Fruit fly (Drosophila melanogaster) whole organism, embryonic: ENCODE data around the gene Rtca.

ENCODE experiments used
- Blimp-1 ChIP-seq: fragments of 200-800 bp; sonication (Bioruptor generic); optimal IDR thresholded peaks from 3 replicates; lab custom pipeline; 2018; ENCODE audit warnings: missing biosample characterization, missing genetic modification characterization, mild to moderate bottlenecking, moderate library complexity, missing genetic modification reagents
- CG10565 ChIP-seq: fragments of 200-800 bp; sonication (Bioruptor generic); optimal IDR thresholded peaks from 3 replicates; lab custom pipeline; 2016; ENCODE audit warnings: missing biosample characterization, mild to moderate bottlenecking, missing genetic modification characterization
- CG11695 ChIP-seq: fragments of 200-800 bp; sonication (Bioruptor generic); IDR thresholded peaks from 3 replicates; pipeline ENCODE4 v1.3.6; 2022; ENCODE audit warnings: missing biosample characterization, missing genetic modification characterization
- CG12071 ChIP-seq: fragments of 200-800 bp; sonication (Bioruptor generic); optimal IDR thresholded peaks from 3 replicates; lab custom pipeline; 2018; ENCODE audit warnings: missing biosample characterization, mild to moderate bottlenecking, missing genetic modification characterization
- CG12236 ChIP-seq: fragments of 200-800 bp; sonication (Bioruptor generic); optimal IDR thresholded peaks from 2 replicates; lab custom pipeline; 2016; ENCODE audit warnings: missing biosample characterization, missing genetic modification characterization
- CG17385 ChIP-seq: fragments of 200-800 bp; sonication (Bioruptor generic); optimal IDR thresholded peaks from 3 replicates; lab custom pipeline; 2018; ENCODE audit warnings: missing biosample characterization, mild to moderate bottlenecking, missing genetic modification characterization
- CG17612 ChIP-seq: fragments of 200-800 bp; sonication (Bioruptor generic); IDR thresholded peaks from 2 replicates; pipeline ENCODE4 v1.3.6; 2022; ENCODE audit warnings: missing biosample characterization, missing genetic modification characterization
- CG17802 ChIP-seq: fragments of 200-800 bp; sonication (Bioruptor generic); optimal IDR thresholded peaks from 2 replicates; lab custom pipeline; 2018; ENCODE audit warnings: missing biosample characterization, mild to moderate bottlenecking, missing genetic modification characterization, moderate library complexity
- CG18764 ChIP-seq: fragments of 200-800 bp; sonication (Bioruptor generic); optimal IDR thresholded peaks from 3 replicates; lab custom pipeline; 2016; ENCODE audit warnings: missing biosample characterization, missing genetic modification characterization
- CG2116 ChIP-seq: fragments of 200-800 bp; sonication (Bioruptor generic); optimal IDR thresholded peaks from 3 replicates; lab custom pipeline; 2018; ENCODE audit warnings: missing biosample characterization, mild to moderate bottlenecking, missing genetic modification characterization
- CG2129 ChIP-seq: fragments of 200-800 bp; sonication (Bioruptor generic); IDR thresholded peaks from 2 replicates; pipeline ENCODE4 v1.3.6; 2022; ENCODE audit warnings: missing biosample characterization, missing genetic modification characterization; ENCODE audit not compliant: partially characterized antibody
- CG2875 ChIP-seq: fragments of 200-800 bp; sonication (Bioruptor generic); optimal IDR thresholded peaks from 2 replicates; lab custom pipeline; 2017; ENCODE audit warnings: missing biosample characterization, mild to moderate bottlenecking, missing genetic modification characterization, missing genetic modification reagents
- CG30431 ChIP-seq: fragments of 200-800 bp; sonication (Bioruptor generic); optimal IDR thresholded peaks from 2 replicates; lab custom pipeline; 2017; ENCODE audit warnings: missing biosample characterization, missing genetic modification characterization
- CG33213 ChIP-seq: fragments of 200-800 bp; sonication (Bioruptor generic); optimal IDR thresholded peaks from 3 replicates; lab custom pipeline; 2016; ENCODE audit warnings: missing biosample characterization, missing genetic modification characterization
- CG4404 ChIP-seq: fragments of 200-800 bp; sonication (Bioruptor generic); IDR thresholded peaks from 2 replicates; pipeline ENCODE4 v1.3.6; 2022; ENCODE audit warnings: missing biosample characterization, missing genetic modification characterization
- CG6765 ChIP-seq: fragments of 200-800 bp; sonication (Bioruptor generic); optimal IDR thresholded peaks from 3 replicates; lab custom pipeline; 2017; ENCODE audit warnings: missing biosample characterization, mild to moderate bottlenecking, missing genetic modification characterization
- CG9437 ChIP-seq: fragments of 200-800 bp; sonication (Bioruptor generic); optimal IDR thresholded peaks from 2 replicates; lab custom pipeline; 2018; ENCODE audit warnings: missing biosample characterization, mild to moderate bottlenecking, missing genetic modification characterization
- Dbx ChIP-seq: fragments of 200-800 bp; sonication (Bioruptor generic); IDR thresholded peaks from 3 replicates; pipeline ENCODE4 v1.3.6; 2022; ENCODE audit warnings: missing biosample characterization, missing genetic modification characterization
- Dek ChIP-seq: fragments of 200-800 bp; sonication (Bioruptor generic); optimal IDR thresholded peaks from 3 replicates; lab custom pipeline; 2019; ENCODE audit warnings: missing biosample characterization, mild to moderate bottlenecking, missing genetic modification characterization, moderate library complexity
- Dip2 ChIP-seq: fragments of 200-800 bp; sonication (Bioruptor generic); IDR thresholded peaks from 2 replicates; pipeline ENCODE4 v1.3.6; 2022; ENCODE audit warnings: missing biosample characterization, missing genetic modification characterization
- Doc2 ChIP-seq: fragments of 200-800 bp; sonication (Bioruptor generic); IDR thresholded peaks from 2 replicates; pipeline ENCODE4 v1.3.6; 2022; ENCODE audit warnings: missing biosample characterization, missing genetic modification characterization
- Hmr ChIP-seq: fragments of 200-800 bp; sonication (Bioruptor generic); optimal IDR thresholded peaks from 3 replicates; lab custom pipeline; 2017; ENCODE audit warnings: mild to moderate bottlenecking, missing biosample characterization, missing genetic modification reagents, missing genetic modification characterization
- Hr78 ChIP-seq, 2 experiments: fragments of 200-800 bp in 1 of 2; fragments of >200 bp in 1 of 2; sonication (Bioruptor generic) in 1 of 2; optimal IDR thresholded peaks; 2 replicates each; lab custom pipeline; 2017 to 2019; ENCODE audit warnings: missing biosample characterization in 2 of 2, missing genetic modification characterization in 2 of 2, mild to moderate bottlenecking in 1 of 2, moderate library complexity in 1 of 2
- Lim3 ChIP-seq: fragments of 200-800 bp; sonication (Bioruptor generic); IDR thresholded peaks from 2 replicates; pipeline ENCODE4 v1.3.6; 2022; ENCODE audit warnings: missing biosample characterization, missing genetic modification characterization
- Mrtf ChIP-seq: fragments of 200-800 bp; sonication (Bioruptor generic); IDR thresholded peaks from 3 replicates; pipeline ENCODE4 v1.3.6; 2022; ENCODE audit warnings: missing biosample characterization, missing genetic modification characterization
- Myb ChIP-seq: fragments of 200-800 bp; sonication (Bioruptor generic); optimal IDR thresholded peaks from 2 replicates; lab custom pipeline; 2016; ENCODE audit warnings: missing biosample characterization, missing genetic modification characterization
- Nf-YA ChIP-seq: fragments of 200-800 bp; sonication (Bioruptor generic); IDR thresholded peaks from 2 replicates; pipeline ENCODE4 v1.3.6; 2022; ENCODE audit warnings: missing biosample characterization, missing genetic modification characterization
- PHDP ChIP-seq: fragments of 200-800 bp; sonication (Bioruptor generic); optimal IDR thresholded peaks from 3 replicates; lab custom pipeline; 2018; ENCODE audit warnings: missing biosample characterization, mild to moderate bottlenecking, missing genetic modification characterization, moderate library complexity
- Sox100B ChIP-seq: fragments of 200-800 bp; sonication (Bioruptor generic); optimal IDR thresholded peaks from 3 replicates; lab custom pipeline; 2018; ENCODE audit warnings: missing biosample characterization, mild to moderate bottlenecking, missing genetic modification characterization
- Sox102F ChIP-seq: fragments of 200-800 bp; sonication (Bioruptor generic); optimal IDR thresholded peaks from 2 replicates; lab custom pipeline; 2018; ENCODE audit warnings: missing biosample characterization, mild to moderate bottlenecking, missing genetic modification characterization, moderate library complexity
- amos ChIP-seq: fragments of 200-800 bp; sonication (Bioruptor generic); IDR thresholded peaks from 2 replicates; pipeline ENCODE4 v1.3.6; 2022; ENCODE audit warnings: missing biosample characterization, missing genetic modification characterization; ENCODE audit not compliant: partially characterized antibody
- az2 ChIP-seq: fragments of 200-800 bp; sonication (Bioruptor generic); optimal IDR thresholded peaks from 3 replicates; lab custom pipeline; 2016; ENCODE audit warnings: missing biosample characterization, missing genetic modification characterization
- bcd ChIP-seq: fragments of 200-800 bp; sonication (Bioruptor generic); optimal IDR thresholded peaks from 2 replicates; lab custom pipeline; 2017; ENCODE audit warnings: missing biosample characterization, mild to moderate bottlenecking, missing genetic modification characterization
- croc ChIP-seq: fragments of 200-800 bp; sonication (Bioruptor generic); conservative IDR thresholded peaks from 3 replicates; pipeline ENCODE4 v1.3.6; 2022; ENCODE audit warnings: missing biosample characterization, missing genetic modification characterization
- cwo ChIP-seq: fragments of 200-800 bp; sonication (Bioruptor generic); optimal IDR thresholded peaks from 3 replicates; lab custom pipeline; 2017; ENCODE audit warnings: missing biosample characterization, missing genetic modification characterization, mild to moderate bottlenecking, moderate library complexity, missing genetic modification reagents
- dm ChIP-seq: fragments of 200-800 bp; sonication (Bioruptor generic); optimal IDR thresholded peaks from 3 replicates; lab custom pipeline; 2016; ENCODE audit warnings: missing biosample characterization, missing genetic modification characterization
- dmrt11E ChIP-seq: fragments of 200-800 bp; sonication (Bioruptor generic); optimal IDR thresholded peaks from 3 replicates; lab custom pipeline; 2018; ENCODE audit warnings: missing biosample characterization, mild to moderate bottlenecking, missing genetic modification characterization, moderate library complexity
- dysf ChIP-seq: fragments of 200-800 bp; sonication (Bioruptor generic); IDR thresholded peaks from 3 replicates; pipeline ENCODE4 v1.3.6; 2022; ENCODE audit warnings: missing biosample characterization, missing genetic modification characterization
- gce ChIP-seq: fragments of 200-800 bp; sonication (Bioruptor generic); IDR thresholded peaks from 3 replicates; pipeline ENCODE4 v1.3.6; 2022; ENCODE audit warnings: missing biosample characterization, missing genetic modification characterization
- jigr1 ChIP-seq: fragments of 200-800 bp; sonication (Bioruptor generic); IDR thresholded peaks from 3 replicates; pipeline ENCODE4 v1.3.6; 2022; ENCODE audit warnings: missing biosample characterization, missing genetic modification characterization
- klu ChIP-seq: fragments of 200-800 bp; sonication (Bioruptor generic); IDR thresholded peaks from 2 replicates; pipeline ENCODE4 v1.3.6; 2022; ENCODE audit warnings: missing biosample characterization, missing genetic modification characterization
- kni ChIP-seq: fragments of 200-800 bp; sonication (Bioruptor generic); optimal IDR thresholded peaks from 3 replicates; lab custom pipeline; 2017; ENCODE audit warnings: mild to moderate bottlenecking, missing biosample characterization, missing genetic modification reagents, missing genetic modification characterization
- pita ChIP-seq: fragments of 200-800 bp; sonication (Bioruptor generic); optimal IDR thresholded peaks from 2 replicates; lab custom pipeline; 2017; ENCODE audit warnings: missing biosample characterization, mild to moderate bottlenecking, missing genetic modification characterization
- pnt ChIP-seq: fragments of 200-800 bp; sonication (Bioruptor generic); optimal IDR thresholded peaks from 3 replicates; lab custom pipeline; 2016; ENCODE audit warnings: missing biosample characterization, missing genetic modification characterization
- pzg ChIP-seq: fragments of 200-800 bp; sonication (Bioruptor generic); optimal IDR thresholded peaks from 3 replicates; lab custom pipeline; 2018; ENCODE audit warnings: missing biosample characterization, mild to moderate bottlenecking, missing genetic modification characterization, moderate library complexity
- rib ChIP-seq: fragments of 200-800 bp; sonication (Bioruptor generic); IDR thresholded peaks from 2 replicates; pipeline ENCODE4 v1.3.6; 2022; ENCODE audit warnings: missing biosample characterization, missing genetic modification characterization
- slbo ChIP-seq: fragments of 200-800 bp; sonication (Bioruptor generic); IDR thresholded peaks from 2 replicates; pipeline ENCODE4 v1.3.6; 2022; ENCODE audit warnings: missing biosample characterization, missing genetic modification characterization
- sqz ChIP-seq: fragments of 200-800 bp; sonication (Bioruptor generic); optimal IDR thresholded peaks from 3 replicates; lab custom pipeline; 2018; ENCODE audit warnings: missing biosample characterization, mild to moderate bottlenecking, missing genetic modification characterization
- tgo ChIP-seq: fragments of 200-800 bp; sonication (Bioruptor generic); IDR thresholded peaks from 3 replicates; pipeline ENCODE4 v1.3.6; 2022; ENCODE audit warnings: missing biosample characterization, missing genetic modification characterization
- toy ChIP-seq: fragments of 200-800 bp; sonication (Bioruptor generic); IDR thresholded peaks from 2 replicates; pipeline ENCODE4 v1.3.6; 2022; ENCODE audit warnings: missing biosample characterization, missing genetic modification characterization
- wek ChIP-seq: fragments of 200-800 bp; sonication (Bioruptor generic); optimal IDR thresholded peaks from 3 replicates; lab custom pipeline; 2018; ENCODE audit warnings: missing biosample characterization, mild to moderate bottlenecking, missing genetic modification characterization, moderate library complexity

Rtca gene

dm6 chrX:2061119-2061518 is 11.1 kb upstream of the Rtca start (continued):
- TF ChIP-seq toy (GFP tag; lab: Robert Waterston, UW) (no peak), jigr1 (GFP tag; lab: Robert Waterston, UW) (no peak), Lim3 (GFP tag; lab: Robert Waterston, UW) (no peak), CG17612 (GFP tag; lab: Robert Waterston, UW) (no peak), tgo (GFP tag; lab: Robert Waterston, UW) (no peak), wek (GFP tag; lab: Kevin White, UChicago) (peak; percentile 50), Dek (tag; lab: Kevin White, UChicago) (peak; percentile 38), Dip2 (GFP tag; lab: Robert Waterston, UW) (no peak), rib (GFP tag; lab: Robert Waterston, UW) (no peak), CG33213 (GFP tag; lab: Kevin White, UChicago) (no peak), Sox102F (peak; percentile 20), Doc2 (no peak), CG2116 (GFP tag; lab: Kevin White, UChicago) (peak; percentile 39), pita (GFP tag; lab: Kevin White, UChicago) (no peak), CG12236 (GFP tag; lab: Kevin White, UChicago) (peak; percentile 20), CG10565 (no peak), PHDP (peak; percentile 37), gce (GFP tag; lab: Robert Waterston, UW) (no peak), slbo (GFP tag; lab: Robert Waterston, UW) (peak; percentile 35; the same call in 1 of the 2 replicates), CG12071 (peak; percentile 46), Myb (GFP tag; lab: Kevin White, UChicago) (no peak), Hmr (GFP tag; lab: Kevin White, UChicago) (peak; percentile 44), dysf (GFP tag; lab: Robert Waterston, UW) (no peak), CG11695 (0 out of 3 replicates have a peak, but pooled peaks have one; percentile 21), CG17802 (tag; lab: Kevin White, UChicago) (no peak), CG4404 (GFP tag; lab: Robert Waterston, UW) (no peak), dm (GFP tag; lab: Kevin White, UChicago) (no peak), CG6765 (GFP tag; lab: Kevin White, UChicago) (no peak), CG9437 (GFP tag; lab: Kevin White, UChicago) (peak; percentile 41), klu (GFP tag; lab: Robert Waterston, UW) (no peak), croc (0 out of 3 replicates have a peak, but pooled peaks have one; percentile 12), dmrt11E (peak; percentile 10), CG30431 (GFP tag; lab: Kevin White, UChicago) (no peak), CG17385 (GFP tag; lab: Kevin White, UChicago) (peak; percentile 65), CG18764 (GFP tag; lab: Kevin White, UChicago) (no peak), bcd (GFP tag; lab: Kevin White, UChicago) (peak; percentile 36), Dbx (GFP tag; lab: Robert Waterston, UW) (no peak), cwo (GFP tag; lab: Kevin White, UChicago) (no peak), amos (GFP tag; lab: Robert Waterston, UW) (no peak), sqz (GFP tag; lab: Kevin White, UChicago) (no peak), pzg (GFP tag; lab: Kevin White, UChicago) (peak; percentile 14), CG2875 (GFP tag; lab: Kevin White, UChicago) (no peak), Sox100B (no peak), az2 (GFP tag; lab: Kevin White, UChicago) (no peak), kni (GFP tag; lab: Kevin White, UChicago) (peak; percentile 60), CG2129 (no peak), pnt (GFP tag; lab: Kevin White, UChicago) (no peak), Blimp-1 (GFP tag; lab: Kevin White, UChicago) (peak; percentile 42), Mrtf (GFP tag; lab: Robert Waterston, UW) (0 out of 3 replicates have a peak, but pooled peaks have one; percentile 17), Nf-YA (no peak), Hr78 (GFP tag; optimal IDR thresholded peaks at IDR 0.05; lab: Kevin White, UChicago) (peak in 1 of 2 experiments; percentile 18)
